Worm (Caenorhabditis elegans) whole organism, L2 larva: ENCODE results near the gene C18D11.7.

Experiments used
- aly-2 ChIP-seq: fragments of 150-350 bp; optimal IDR thresholded peaks from 2 replicates; lab custom pipeline; 2014; ENCODE audit warnings: missing biosample characterization, missing genetic modification characterization
- blmp-1 ChIP-seq: sonication (generic microtip); optimal IDR thresholded peaks from 2 replicates; lab custom pipeline; 2017; ENCODE audit warnings: missing genetic modification characterization, mild to moderate bottlenecking, missing compliant biosample characterization, antibody characterized with exemption, moderate library complexity; ENCODE audit not compliant: insufficient read depth
- ceh-16 ChIP-seq: fragments of 150-350 bp; optimal IDR thresholded peaks from 2 replicates; lab custom pipeline; 2014; ENCODE audit warnings: missing biosample characterization, missing genetic modification characterization
- lin-11 ChIP-seq: fragments of 150-350 bp; sonication (generic microtip); optimal IDR thresholded peaks from 2 replicates; lab custom pipeline; 2014; ENCODE audit warnings: missing biosample characterization, missing genetic modification characterization, inconsistent platforms, mixed read lengths
- snpc-4 ChIP-seq: fragments of 150-350 bp; optimal IDR thresholded peaks from 2 replicates; lab custom pipeline; 2014; ENCODE audit warnings: missing biosample characterization, missing genetic modification characterization

ce11 chrIII:11794389-11794788 is 12.2 kb downstream of the C18D11.7 start:
- no peak for TF ChIP-seq lin-11
- TF ChIP-seq blmp-1 (tag; lab: Kevin White, UChicago): no peak
- TF ChIP-seq ceh-16: no peak
- TF ChIP-seq aly-2 (tag; lab: Kevin White, UChicago): no peak
- TF ChIP-seq snpc-4 (tag; lab: Kevin White, UChicago): no peak
